Fruit fly (Drosophila melanogaster) whole organism, embryonic: Measurements from ENCODE around the gene Pex3.

Experiments used
- Asciz ChIP-seq: fragments of 200-800 bp; sonication (Bioruptor generic); optimal IDR thresholded peaks from 2 replicates; lab custom pipeline; 2017; ENCODE audit warnings: missing biosample characterization, mild to moderate bottlenecking, missing genetic modification characterization, missing genetic modification reagents
- Atf6 ChIP-seq: fragments of 200-800 bp; sonication (Bioruptor generic); IDR thresholded peaks from 2 replicates; pipeline ENCODE4 v1.3.6; 2022; ENCODE audit warnings: missing biosample characterization, missing genetic modification characterization
- BtbVII ChIP-seq: fragments of 200-800 bp; sonication (Bioruptor generic); optimal IDR thresholded peaks from 3 replicates; lab custom pipeline; 2017; ENCODE audit warnings: missing biosample characterization, mild to moderate bottlenecking, missing genetic modification characterization
- Bteb2 ChIP-seq: fragments of 200-800 bp; sonication (Bioruptor generic); optimal IDR thresholded peaks from 2 replicates; lab custom pipeline; 2016; ENCODE audit warnings: missing biosample characterization, missing genetic modification characterization
- CG10565 ChIP-seq: fragments of 200-800 bp; sonication (Bioruptor generic); optimal IDR thresholded peaks from 3 replicates; lab custom pipeline; 2016; ENCODE audit warnings: missing biosample characterization, mild to moderate bottlenecking, missing genetic modification characterization
- CG12071 ChIP-seq: fragments of 200-800 bp; sonication (Bioruptor generic); optimal IDR thresholded peaks from 3 replicates; lab custom pipeline; 2018; ENCODE audit warnings: missing biosample characterization, mild to moderate bottlenecking, missing genetic modification characterization
- CG1233 ChIP-seq: fragments of 200-800 bp; sonication (Bioruptor generic); optimal IDR thresholded peaks from 4 replicates; lab custom pipeline; 2018; ENCODE audit warnings: missing biosample characterization, mild to moderate bottlenecking, missing genetic modification characterization
- CG15479 ChIP-seq: fragments of 200-800 bp; sonication (Bioruptor generic); optimal IDR thresholded peaks from 3 replicates; lab custom pipeline; 2019; ENCODE audit warnings: missing biosample characterization, mild to moderate bottlenecking, missing genetic modification characterization, moderate library complexity
- CG15601 ChIP-seq: fragments of 200-800 bp; sonication (Bioruptor generic); optimal IDR thresholded peaks from 3 replicates; lab custom pipeline; 2019; ENCODE audit warnings: missing biosample characterization, mild to moderate bottlenecking, missing genetic modification characterization, moderate library complexity
- CG16813 ChIP-seq: fragments of 200-800 bp; sonication (Bioruptor generic); IDR thresholded peaks from 3 replicates; pipeline ENCODE4 v1.3.6; 2022; ENCODE audit warnings: missing biosample characterization, missing genetic modification characterization; ENCODE audit not compliant: partially characterized antibody
- CG16815 ChIP-seq: fragments of 200-800 bp; sonication (Bioruptor generic); optimal IDR thresholded peaks from 3 replicates; lab custom pipeline; 2017; ENCODE audit warnings: missing biosample characterization, mild to moderate bottlenecking, missing genetic modification characterization
- CG17361 ChIP-seq: fragments of 200-800 bp; sonication (Bioruptor generic); IDR thresholded peaks from 3 replicates; pipeline ENCODE4 v1.3.6; 2022; ENCODE audit warnings: missing biosample characterization, missing genetic modification characterization
- CG17385 ChIP-seq: fragments of 200-800 bp; sonication (Bioruptor generic); optimal IDR thresholded peaks from 3 replicates; lab custom pipeline; 2018; ENCODE audit warnings: missing biosample characterization, mild to moderate bottlenecking, missing genetic modification characterization
- CG18262 ChIP-seq: fragments of 200-800 bp; optimal IDR thresholded peaks from 3 replicates; lab custom pipeline; 2019; ENCODE audit warnings: missing biosample characterization, mild to moderate bottlenecking, missing genetic modification characterization, moderate library complexity
- CG2678 ChIP-seq: fragments of 200-800 bp; sonication (Bioruptor generic); optimal IDR thresholded peaks from 3 replicates; lab custom pipeline; 2019; ENCODE audit warnings: missing biosample characterization, mild to moderate bottlenecking, missing genetic modification characterization, moderate library complexity
- CG4360 ChIP-seq: fragments of 200-800 bp; sonication (Bioruptor generic); IDR thresholded peaks from 2 replicates; pipeline ENCODE4 v1.3.6; 2022; ENCODE audit warnings: missing biosample characterization, missing genetic modification characterization
- CG4820 ChIP-seq: fragments of 200-800 bp; sonication (Bioruptor generic); optimal IDR thresholded peaks from 3 replicates; lab custom pipeline; 2016; ENCODE audit warnings: missing biosample characterization, missing genetic modification characterization
- CG6791 ChIP-seq: fragments of 200-800 bp; sonication (Bioruptor generic); IDR thresholded peaks from 3 replicates; pipeline ENCODE4 v1.3.6; 2022; ENCODE audit warnings: missing biosample characterization, missing genetic modification characterization; ENCODE audit not compliant: partially characterized antibody
- CG6854 ChIP-seq: fragments of 200-800 bp; sonication (Bioruptor generic); optimal IDR thresholded peaks from 3 replicates; lab custom pipeline; 2017; ENCODE audit warnings: missing biosample characterization, mild to moderate bottlenecking, missing genetic modification characterization
- CG8089 ChIP-seq: fragments of 200-800 bp; sonication (Bioruptor generic); optimal IDR thresholded peaks from 3 replicates; lab custom pipeline; 2016; ENCODE audit warnings: missing biosample characterization, missing genetic modification characterization
- CG9817 ChIP-seq: fragments of 200-800 bp; sonication (Bioruptor generic); optimal IDR thresholded peaks from 2 replicates; lab custom pipeline; 2018; ENCODE audit warnings: missing biosample characterization, mild to moderate bottlenecking, missing genetic modification characterization, moderate library complexity
- Fer2 ChIP-seq: fragments of 200-800 bp; sonication (Bioruptor generic); optimal IDR thresholded peaks from 2 replicates; lab custom pipeline; 2018; ENCODE audit warnings: missing biosample characterization, mild to moderate bottlenecking, missing genetic modification characterization, moderate library complexity
- HHEX ChIP-seq: fragments of 200-800 bp; sonication (Bioruptor generic); optimal IDR thresholded peaks from 3 replicates; lab custom pipeline; 2017; ENCODE audit warnings: missing biosample characterization, mild to moderate bottlenecking, missing genetic modification characterization, missing genetic modification reagents
- Hr3 ChIP-seq: fragments of 200-800 bp; sonication (Bioruptor generic); optimal IDR thresholded peaks from 3 replicates; lab custom pipeline; 2016; ENCODE audit warnings: missing biosample characterization, missing genetic modification characterization
- Hr51 ChIP-seq, 2 experiments: fragments of 200-800 bp; sonication (Bioruptor generic); optimal IDR thresholded peaks; 2 replicates in 1 of 2; 3 replicates in 1 of 2; lab custom pipeline; 2016 to 2018; ENCODE audit warnings: missing biosample characterization in 2 of 2, missing genetic modification characterization in 2 of 2, mild to moderate bottlenecking in 1 of 2, moderate library complexity in 1 of 2
- Mad ChIP-seq: fragments of 200-800 bp; sonication (Bioruptor generic); optimal IDR thresholded peaks from 2 replicates; lab custom pipeline; 2016; ENCODE audit warnings: missing biosample characterization, missing genetic modification characterization
- NFAT ChIP-seq: fragments of 200-800 bp; sonication (Bioruptor generic); IDR thresholded peaks from 2 replicates; pipeline ENCODE4 v1.3.6; 2022; ENCODE audit warnings: missing biosample characterization, missing genetic modification characterization
- Neu2 ChIP-seq: fragments of 200-800 bp; sonication (Bioruptor generic); optimal IDR thresholded peaks from 3 replicates; lab custom pipeline; 2016; ENCODE audit warnings: missing biosample characterization, missing genetic modification characterization, borderline replicate concordance
- Rfx ChIP-seq: fragments of 200-800 bp; sonication (Bioruptor generic); IDR thresholded peaks from 2 replicates; pipeline ENCODE4 v1.3.6; 2022; ENCODE audit warnings: missing biosample characterization, missing genetic modification characterization
- TFAM ChIP-seq: fragments of 200-800 bp; sonication (Bioruptor generic); optimal IDR thresholded peaks from 2 replicates; lab custom pipeline; 2017; ENCODE audit warnings: missing biosample characterization, missing genetic modification characterization, inconsistent platforms
- Taf1 ChIP-seq: fragments of 200-800 bp; sonication (Bioruptor generic); IDR thresholded peaks from 2 replicates; pipeline ENCODE4 v1.3.6; 2022; ENCODE audit warnings: missing biosample characterization, missing genetic modification characterization
- amos ChIP-seq: fragments of 200-800 bp; sonication (Bioruptor generic); IDR thresholded peaks from 2 replicates; pipeline ENCODE4 v1.3.6; 2022; ENCODE audit warnings: missing biosample characterization, missing genetic modification characterization; ENCODE audit not compliant: partially characterized antibody
- bcd ChIP-seq: fragments of 200-800 bp; sonication (Bioruptor generic); optimal IDR thresholded peaks from 2 replicates; lab custom pipeline; 2017; ENCODE audit warnings: missing biosample characterization, mild to moderate bottlenecking, missing genetic modification characterization
- crp ChIP-seq, 2 experiments: fragments of 200-800 bp; sonication (Bioruptor generic); optimal IDR thresholded peaks; 2 replicates in 1 of 2; 3 replicates in 1 of 2; lab custom pipeline; 2017; ENCODE audit warnings: missing biosample characterization in 2 of 2, missing genetic modification characterization in 2 of 2, mild to moderate bottlenecking in 1 of 2, moderate library complexity in 1 of 2
- fd3F ChIP-seq: fragments of 200-800 bp; sonication (Bioruptor generic); optimal IDR thresholded peaks from 2 replicates; lab custom pipeline; 2018; ENCODE audit warnings: missing biosample characterization, mild to moderate bottlenecking, missing genetic modification characterization, moderate library complexity
- kah ChIP-seq: fragments of 200-800 bp; sonication (Bioruptor generic); optimal IDR thresholded peaks from 2 replicates; lab custom pipeline; 2018; ENCODE audit warnings: missing biosample characterization, mild to moderate bottlenecking, missing genetic modification characterization
- ken ChIP-seq: fragments of 200-800 bp; sonication (Bioruptor generic); IDR thresholded peaks from 3 replicates; pipeline ENCODE4 v1.3.6; 2022; ENCODE audit warnings: missing biosample characterization, missing genetic modification characterization
- lov ChIP-seq, 2 experiments: fragments of 200-800 bp in 1 of 2; fragments of >200 bp in 1 of 2; sonication (Bioruptor generic) in 1 of 2; IDR thresholded peaks in 1 of 2; optimal IDR thresholded peaks in 1 of 2; 2 replicates in 1 of 2; 3 replicates in 1 of 2; pipeline versions ENCODE4 v1.3.6 to Lab custom; 2017 to 2022; ENCODE audit warnings: missing biosample characterization in 1 of 2, missing genetic modification characterization in 1 of 2
- luna ChIP-seq: fragments of 200-800 bp; sonication (Bioruptor generic); optimal IDR thresholded peaks from 2 replicates; lab custom pipeline; 2016; ENCODE audit warnings: missing biosample characterization, missing genetic modification characterization
- mld ChIP-seq: fragments of 200-800 bp; sonication (Bioruptor generic); IDR thresholded peaks from 3 replicates; pipeline ENCODE4 v1.3.6; 2022; ENCODE audit warnings: missing biosample characterization, missing genetic modification characterization; ENCODE audit not compliant: partially characterized antibody
- peb ChIP-seq: fragments of 200-800 bp; sonication (Bioruptor generic); IDR thresholded peaks from 2 replicates; pipeline ENCODE4 v1.3.6; 2022; ENCODE audit warnings: missing biosample characterization, missing genetic modification characterization
- pnt ChIP-seq: fragments of 200-800 bp; sonication (Bioruptor generic); optimal IDR thresholded peaks from 3 replicates; lab custom pipeline; 2016; ENCODE audit warnings: missing biosample characterization, missing genetic modification characterization
- prd ChIP-seq, 3 experiments: fragments of >200 bp in 2 of 3; fragments of 200-800 bp in 1 of 3; sonication (Bioruptor generic) in 1 of 3; optimal IDR thresholded peaks in 2 of 3; IDR thresholded peaks in 1 of 3; 2 replicates in 2 of 3; 3 replicates in 1 of 3; pipeline versions ENCODE4 v1.3.6 to Lab custom; 2017 to 2022; ENCODE audit warnings: missing biosample characterization in 1 of 3, missing genetic modification characterization in 1 of 3
- repo ChIP-seq: fragments of 200-800 bp; sonication (Bioruptor generic); optimal IDR thresholded peaks from 2 replicates; lab custom pipeline; 2016; ENCODE audit warnings: missing biosample characterization, missing genetic modification characterization
- scrt ChIP-seq: fragments of 200-800 bp; sonication (Bioruptor generic); optimal IDR thresholded peaks from 2 replicates; lab custom pipeline; 2018; ENCODE audit warnings: missing biosample characterization, mild to moderate bottlenecking, missing genetic modification characterization, moderate library complexity
- sens ChIP-seq: fragments of 200-800 bp; sonication (Bioruptor generic); peaks from one replicate; lab custom pipeline; 2016; ENCODE audit warnings: missing biosample characterization, missing genetic modification characterization
- tll ChIP-seq, 2 experiments: fragments of 200-800 bp in 1 of 2; fragments of >200 bp in 1 of 2; sonication (Bioruptor generic) in 1 of 2; optimal IDR thresholded peaks; 2 replicates each; lab custom pipeline; 2017 to 2019; ENCODE audit warnings: missing biosample characterization in 2 of 2, missing genetic modification characterization in 2 of 2, mild to moderate bottlenecking in 1 of 2, moderate library complexity in 1 of 2
- vfl ChIP-seq: fragments of 200-800 bp; sonication (Bioruptor generic); optimal IDR thresholded peaks from 2 replicates; lab custom pipeline; 2016; ENCODE audit warnings: missing biosample characterization, missing genetic modification characterization
- zfh1 ChIP-seq: fragments of 200-800 bp; sonication (Bioruptor generic); IDR thresholded peaks from 3 replicates; pipeline ENCODE4 v1.3.6; 2022; ENCODE audit warnings: missing biosample characterization, missing genetic modification characterization

Gene Pex3

dm6 chr3L:15143108-15143507 lies 1.0 kb upstream of the Pex3 start:
- TF ChIP-seq sens (peak; percentile 48), CG6791 (GFP tag; lab: Robert Waterston, UW) (no peak), Neu2 (GFP tag; lab: Kevin White, UChicago) (peak; percentile 52), CG2678 (tag; lab: Kevin White, UChicago) (no peak), CG16813 (GFP tag; lab: Robert Waterston, UW) (no peak), CG17361 (GFP tag; lab: Robert Waterston, UW) (no peak), BtbVII (GFP tag; lab: Kevin White, UChicago) (no peak), CG15601 (no peak), repo (no peak), Rfx (no peak), CG16815 (GFP tag; lab: Kevin White, UChicago) (no peak), Hr3 (GFP tag; lab: Kevin White, UChicago) (no peak), scrt (GFP tag; lab: Kevin White, UChicago) (peak; percentile 37), CG8089 (GFP tag; lab: Kevin White, UChicago) (no peak), luna (no peak), Atf6 (GFP tag; lab: Robert Waterston, UW) (no peak), CG12071 (GFP tag; lab: Kevin White, UChicago) (no peak), CG6854 (GFP tag; lab: Kevin White, UChicago) (no peak), HHEX (no peak), Mad (GFP tag; lab: Kevin White, UChicago) (no peak), lov (optimal IDR thresholded peaks at IDR 0.05; lab: Kevin White, UChicago) (no peak), lov (GFP tag; IDR thresholded peaks at IDR 0.05; lab: Robert Waterston, UW) (no peak), kah (peak; percentile 94), CG15479 (no peak), Bteb2 (GFP tag; lab: Kevin White, UChicago) (no peak), Asciz (no peak)

- TF ChIP-seq amos (no peak), TFAM (GFP tag; lab: Kevin White, UChicago) (no peak), CG10565 (no peak), peb (GFP tag; lab: Robert Waterston, UW) (no peak), zfh1 (no peak), Hr51 (GFP tag; optimal IDR thresholded peaks at IDR 0.05; lab: Kevin White, UChicago) (peak in 1 of 2 experiments; percentile 30), crp (GFP tag; optimal IDR thresholded peaks at IDR 0.05; lab: Kevin White, UChicago) (peak in 1 of 2 experiments; percentile 44), CG4360 (GFP tag; lab: Robert Waterston, UW) (no peak), ken (no peak), CG1233 (no peak), bcd (GFP tag; lab: Kevin White, UChicago) (no peak), fd3F (GFP tag; lab: Kevin White, UChicago) (no peak), tll (GFP tag; optimal IDR thresholded peaks at IDR 0.05; lab: Kevin White, UChicago) (no peak), prd (optimal IDR thresholded peaks at IDR 0.05; lab: Kevin White, UChicago) (no peak), prd (GFP tag; IDR thresholded peaks at IDR 0.05; lab: Robert Waterston, UW) (no peak), pnt (GFP tag; lab: Kevin White, UChicago) (no peak), NFAT (GFP tag; lab: Robert Waterston, UW) (no peak), CG4820 (GFP tag; lab: Kevin White, UChicago) (no peak), vfl (no peak), Fer2 (tag; lab: Kevin White, UChicago) (no peak), CG17385 (GFP tag; lab: Kevin White, UChicago) (peak; percentile 50), CG6791 (GFP tag; lab: Robert Waterston, UW) (no peak), mld (GFP tag; lab: Robert Waterston, UW) (no peak), Taf1 (GFP tag; lab: Robert Waterston, UW) (no peak), CG9817 (tag; lab: Kevin White, UChicago) (no peak), CG18262 (tag; lab: Kevin White, UChicago) (no peak)
Observed at dm6 chr3L:15146643-15147187, 2.6 kb downstream of the Pex3 start, which contains the start of gene FucTA. Gene FucTA, plus strand, starts transcription at chr3L:15147137.
